Worm (Caenorhabditis elegans): ENCODE measurements around the gene comt-2.

- TF ChIP-seq dao-5 (tag; optimal IDR thresholded peaks at IDR 0.05) (no peak), him-1 (tag; optimal IDR thresholded peaks at IDR 0.05) (no peak), W03F9.2 (tag; optimal IDR thresholded peaks at IDR 0.05) (no peak)
Measured at ce11 chrV:16508667-16509066, 14.4 kb upstream of the comt-2 start, which contains the start of gene srr-3.
